Fruit fly (Drosophila melanogaster) whole organism, embryonic: ENCODE measurements around the gene flr.
A peak's percentile ranks its signal among the peaks of the same experiment; 100 is the strongest.

Source experiments
- BEAF-32 ChIP-seq: fragments of 200-800 bp; sonication (Bioruptor generic); optimal IDR thresholded peaks from 3 replicates; lab custom pipeline; 2017; ENCODE audit warnings: missing biosample characterization, missing genetic modification characterization, mild to moderate bottlenecking, moderate library complexity, missing genetic modification reagents
- Bdp1 ChIP-seq: fragments of 200-800 bp; sonication (Bioruptor generic); optimal IDR thresholded peaks from 3 replicates; lab custom pipeline; 2016; ENCODE audit warnings: missing biosample characterization, missing genetic modification characterization
- CG12104 ChIP-seq: fragments of 200-800 bp; sonication (Bioruptor generic); optimal IDR thresholded peaks from 3 replicates; lab custom pipeline; 2016; ENCODE audit warnings: missing biosample characterization, missing genetic modification characterization
- CG12155 ChIP-seq: fragments of 200-800 bp; sonication (Bioruptor generic); optimal IDR thresholded peaks from 3 replicates; lab custom pipeline; 2016; ENCODE audit warnings: missing biosample characterization, missing genetic modification characterization
- CG12659 ChIP-seq: fragments of 200-800 bp; sonication (Bioruptor generic); optimal IDR thresholded peaks from 3 replicates; lab custom pipeline; 2017; ENCODE audit warnings: mild to moderate bottlenecking, missing biosample characterization, missing genetic modification reagents, missing genetic modification characterization
- CG14965 ChIP-seq: fragments of 200-800 bp; sonication (Bioruptor generic); optimal IDR thresholded peaks from 2 replicates; lab custom pipeline; 2016; ENCODE audit warnings: missing biosample characterization, missing genetic modification characterization, borderline replicate concordance
- CG15696 ChIP-seq: fragments of 200-800 bp; sonication (Bioruptor generic); optimal IDR thresholded peaks from 2 replicates; lab custom pipeline; 2019; ENCODE audit warnings: missing biosample characterization, mild to moderate bottlenecking, missing genetic modification characterization, moderate library complexity
- CG16779 ChIP-seq: fragments of 200-800 bp; sonication (Bioruptor generic); IDR thresholded peaks from 2 replicates; pipeline ENCODE4 v1.3.6; 2022; ENCODE audit warnings: missing biosample characterization, missing genetic modification characterization
- CG17385 ChIP-seq: fragments of 200-800 bp; sonication (Bioruptor generic); optimal IDR thresholded peaks from 3 replicates; lab custom pipeline; 2018; ENCODE audit warnings: missing biosample characterization, mild to moderate bottlenecking, missing genetic modification characterization
- CG2129 ChIP-seq: fragments of 200-800 bp; sonication (Bioruptor generic); IDR thresholded peaks from 2 replicates; pipeline ENCODE4 v1.3.6; 2022; ENCODE audit warnings: missing biosample characterization, missing genetic modification characterization; ENCODE audit not compliant: partially characterized antibody
- CG2202 ChIP-seq: fragments of 200-800 bp; sonication (Bioruptor generic); optimal IDR thresholded peaks from 2 replicates; lab custom pipeline; 2018; ENCODE audit warnings: missing biosample characterization, mild to moderate bottlenecking, missing genetic modification characterization
- CG3281 ChIP-seq: fragments of 200-800 bp; sonication (Bioruptor generic); optimal IDR thresholded peaks from 3 replicates; lab custom pipeline; 2017; ENCODE audit warnings: missing biosample characterization, mild to moderate bottlenecking, missing genetic modification characterization
- CG3838 ChIP-seq: fragments of 200-800 bp; sonication (Bioruptor generic); optimal IDR thresholded peaks from 3 replicates; lab custom pipeline; 2016; ENCODE audit warnings: missing biosample characterization, missing genetic modification characterization
- CG3847 ChIP-seq: fragments of 200-800 bp; sonication (Bioruptor generic); IDR thresholded peaks from 2 replicates; pipeline ENCODE4 v1.3.6; 2022; ENCODE audit warnings: missing biosample characterization, missing genetic modification characterization
- CG4617 ChIP-seq: fragments of 200-800 bp; sonication (Bioruptor generic); optimal IDR thresholded peaks from 3 replicates; lab custom pipeline; 2016; ENCODE audit warnings: missing biosample characterization, missing genetic modification characterization, borderline replicate concordance
- CG7745 ChIP-seq: fragments of 200-800 bp; sonication (Bioruptor generic); optimal IDR thresholded peaks from 2 replicates; lab custom pipeline; 2018; ENCODE audit warnings: missing biosample characterization, mild to moderate bottlenecking, missing genetic modification characterization, moderate library complexity
- CG8359 ChIP-seq: fragments of 200-800 bp; sonication (Bioruptor generic); optimal IDR thresholded peaks from 2 replicates; lab custom pipeline; 2017; ENCODE audit warnings: missing biosample characterization, mild to moderate bottlenecking, missing genetic modification characterization, borderline replicate concordance
- CG8478 ChIP-seq: fragments of >200 bp; optimal IDR thresholded peaks from 2 replicates; lab custom pipeline; 2018
- Chrac-16 ChIP-seq: fragments of 200-800 bp; sonication (Bioruptor generic); optimal IDR thresholded peaks from 3 replicates; lab custom pipeline; 2016; ENCODE audit warnings: missing biosample characterization, missing genetic modification characterization
- Dbx ChIP-seq: fragments of 200-800 bp; sonication (Bioruptor generic); IDR thresholded peaks from 3 replicates; pipeline ENCODE4 v1.3.6; 2022; ENCODE audit warnings: missing biosample characterization, missing genetic modification characterization
- Dip3 ChIP-seq: fragments of 200-800 bp; sonication (Bioruptor generic); optimal IDR thresholded peaks from 3 replicates; lab custom pipeline; 2016; ENCODE audit warnings: missing biosample characterization, missing genetic modification characterization
- ERR ChIP-seq: fragments of 200-800 bp; sonication (Bioruptor generic); optimal IDR thresholded peaks from 2 replicates; lab custom pipeline; 2016; ENCODE audit warnings: missing biosample characterization, missing genetic modification characterization
- HHEX ChIP-seq: fragments of 200-800 bp; sonication (Bioruptor generic); optimal IDR thresholded peaks from 3 replicates; lab custom pipeline; 2017; ENCODE audit warnings: missing biosample characterization, mild to moderate bottlenecking, missing genetic modification characterization, missing genetic modification reagents
- HLH4C ChIP-seq: fragments of 200-800 bp; sonication (Bioruptor generic); IDR thresholded peaks from 3 replicates; pipeline ENCODE4 v1.3.6; 2022; ENCODE audit warnings: missing biosample characterization, missing genetic modification characterization; ENCODE audit not compliant: partially characterized antibody
- Hand ChIP-seq: fragments of 200-800 bp; sonication (Bioruptor generic); optimal IDR thresholded peaks from 2 replicates; lab custom pipeline; 2017; ENCODE audit warnings: mild to moderate bottlenecking, missing biosample characterization, missing genetic modification reagents, missing genetic modification characterization
- Jarid2 ChIP-seq: fragments of 200-800 bp; sonication (Bioruptor generic); optimal IDR thresholded peaks from 3 replicates; lab custom pipeline; 2017; ENCODE audit warnings: mild to moderate bottlenecking, missing biosample characterization, missing genetic modification reagents, missing genetic modification characterization
- Lhr ChIP-seq: fragments of 200-800 bp; sonication (Bioruptor generic); optimal IDR thresholded peaks from 3 replicates; lab custom pipeline; 2017; ENCODE audit warnings: mild to moderate bottlenecking, missing biosample characterization, missing genetic modification reagents, missing genetic modification characterization
- NK7.1 ChIP-seq: fragments of 200-800 bp; sonication (Bioruptor generic); optimal IDR thresholded peaks from 3 replicates; lab custom pipeline; 2016; ENCODE audit warnings: missing biosample characterization, missing genetic modification characterization
- Ptx1 ChIP-seq: fragments of 200-800 bp; sonication (Bioruptor generic); IDR thresholded peaks from 2 replicates; pipeline ENCODE4 v1.3.6; 2022; ENCODE audit warnings: missing biosample characterization, missing genetic modification characterization
- Sox100B ChIP-seq: fragments of 200-800 bp; sonication (Bioruptor generic); optimal IDR thresholded peaks from 3 replicates; lab custom pipeline; 2018; ENCODE audit warnings: missing biosample characterization, mild to moderate bottlenecking, missing genetic modification characterization
- TFAM ChIP-seq: fragments of 200-800 bp; sonication (Bioruptor generic); optimal IDR thresholded peaks from 2 replicates; lab custom pipeline; 2017; ENCODE audit warnings: missing biosample characterization, missing genetic modification characterization, inconsistent platforms
- chn ChIP-seq: fragments of 200-800 bp; sonication (Bioruptor generic); optimal IDR thresholded peaks from 2 replicates; lab custom pipeline; 2016; ENCODE audit warnings: missing biosample characterization, missing genetic modification characterization
- croc ChIP-seq: fragments of 200-800 bp; sonication (Bioruptor generic); conservative IDR thresholded peaks from 3 replicates; pipeline ENCODE4 v1.3.6; 2022; ENCODE audit warnings: missing biosample characterization, missing genetic modification characterization
- crol ChIP-seq: fragments of 200-800 bp; sonication (Bioruptor generic); IDR thresholded peaks from 2 replicates; pipeline ENCODE4 v1.3.6; 2022; ENCODE audit warnings: missing biosample characterization, missing genetic modification characterization
- ems ChIP-seq: fragments of 200-800 bp; sonication (Bioruptor generic); optimal IDR thresholded peaks from 3 replicates; lab custom pipeline; 2016; ENCODE audit warnings: missing biosample characterization, missing genetic modification characterization
- fu2 ChIP-seq: fragments of 200-800 bp; sonication (Bioruptor generic); optimal IDR thresholded peaks from 2 replicates; lab custom pipeline; 2016; ENCODE audit warnings: missing biosample characterization, missing genetic modification characterization
- ham ChIP-seq: fragments of 200-800 bp; sonication (Bioruptor generic); IDR thresholded peaks from 2 replicates; pipeline ENCODE4 v1.3.6; 2022; ENCODE audit warnings: missing biosample characterization, missing genetic modification characterization
- ind ChIP-seq: fragments of 200-800 bp; sonication (Bioruptor generic); optimal IDR thresholded peaks from 3 replicates; lab custom pipeline; 2016; ENCODE audit warnings: missing biosample characterization, missing genetic modification characterization
- lab ChIP-seq: fragments of 200-800 bp; sonication (Bioruptor generic); optimal IDR thresholded peaks from 3 replicates; lab custom pipeline; 2017; ENCODE audit warnings: missing biosample characterization, missing genetic modification characterization, mild to moderate bottlenecking, moderate library complexity, missing genetic modification reagents
- lov ChIP-seq, 2 experiments: fragments of 200-800 bp in 1 of 2; fragments of >200 bp in 1 of 2; sonication (Bioruptor generic) in 1 of 2; IDR thresholded peaks in 1 of 2; optimal IDR thresholded peaks in 1 of 2; 2 replicates in 1 of 2; 3 replicates in 1 of 2; pipeline versions ENCODE4 v1.3.6 to Lab custom; 2017 to 2022; ENCODE audit warnings: missing biosample characterization in 1 of 2, missing genetic modification characterization in 1 of 2
- mld ChIP-seq: fragments of 200-800 bp; sonication (Bioruptor generic); IDR thresholded peaks from 3 replicates; pipeline ENCODE4 v1.3.6; 2022; ENCODE audit warnings: missing biosample characterization, missing genetic modification characterization; ENCODE audit not compliant: partially characterized antibody
- nom ChIP-seq: fragments of 200-800 bp; sonication (Bioruptor generic); optimal IDR thresholded peaks from 2 replicates; lab custom pipeline; 2017; ENCODE audit warnings: missing biosample characterization, missing genetic modification characterization, mild to moderate bottlenecking, moderate library complexity, missing genetic modification reagents
- otp ChIP-seq: fragments of 200-800 bp; sonication (Bioruptor generic); IDR thresholded peaks from 3 replicates; pipeline ENCODE4, ENCODE4 v1.3.6; 2022; ENCODE audit warnings: missing biosample characterization, missing genetic modification characterization
- ro ChIP-seq: fragments of 200-800 bp; sonication (Bioruptor generic); IDR thresholded peaks from 2 replicates; pipeline ENCODE4 v1.3.6; 2022; ENCODE audit warnings: missing biosample characterization, missing genetic modification characterization
- slp2 ChIP-seq: fragments of 200-800 bp; sonication (Bioruptor generic); optimal IDR thresholded peaks from 2 replicates; lab custom pipeline; 2016; ENCODE audit warnings: missing biosample characterization, missing genetic modification characterization
- sug ChIP-seq: fragments of 200-800 bp; optimal IDR thresholded peaks from 2 replicates; lab custom pipeline; 2019; ENCODE audit warnings: missing biosample characterization, mild to moderate bottlenecking, missing genetic modification characterization, moderate library complexity
- toy ChIP-seq: fragments of 200-800 bp; sonication (Bioruptor generic); IDR thresholded peaks from 2 replicates; pipeline ENCODE4 v1.3.6; 2022; ENCODE audit warnings: missing biosample characterization, missing genetic modification characterization
- trem ChIP-seq: fragments of 200-800 bp; optimal IDR thresholded peaks from 3 replicates; lab custom pipeline; 2019; ENCODE audit warnings: missing biosample characterization, mild to moderate bottlenecking, missing genetic modification characterization, moderate library complexity
- trh ChIP-seq: fragments of 200-800 bp; sonication (Bioruptor generic); optimal IDR thresholded peaks from 2 replicates; lab custom pipeline; 2016; ENCODE audit warnings: missing biosample characterization, missing genetic modification characterization
- vfl ChIP-seq: fragments of 200-800 bp; sonication (Bioruptor generic); optimal IDR thresholded peaks from 2 replicates; lab custom pipeline; 2016; ENCODE audit warnings: missing biosample characterization, missing genetic modification characterization

The flr gene

DNA sequence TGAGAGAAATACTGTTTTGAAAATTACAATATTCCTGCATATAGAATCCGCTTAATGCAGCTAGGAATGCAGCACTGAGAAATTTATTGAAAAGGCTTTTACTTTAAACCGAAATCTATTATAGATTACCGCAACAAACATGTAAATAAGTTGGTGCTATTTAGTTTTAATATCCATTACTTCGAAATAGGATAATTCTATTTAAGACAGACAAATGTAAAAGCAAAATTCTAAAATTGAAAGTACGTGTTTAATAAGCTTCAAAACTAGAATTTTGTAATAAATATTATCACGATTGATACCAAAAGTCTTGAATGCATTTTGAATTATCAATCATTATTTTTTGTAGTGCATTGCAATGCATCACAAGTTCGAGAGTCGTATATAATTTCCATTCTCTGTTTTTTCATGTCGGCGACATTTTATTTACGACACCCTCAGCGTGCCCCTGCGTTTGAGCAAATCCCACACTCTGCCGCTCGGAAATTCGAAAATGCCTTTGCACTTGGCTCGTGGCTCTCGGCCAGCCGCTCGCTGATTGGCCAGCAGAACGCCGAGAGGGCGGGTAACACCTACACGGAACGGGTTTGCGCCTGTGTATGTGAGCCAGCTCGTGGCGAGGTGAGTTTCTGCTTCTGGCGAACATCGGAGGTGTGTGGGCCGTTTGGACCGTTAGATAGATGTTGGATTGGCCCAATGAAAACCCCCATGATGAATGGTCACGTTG is 9.3 kb upstream of the flr start (continued):
- TF ChIP-seq CG3281 (GFP tag; lab: Kevin White, UChicago) (no peak), Ptx1 (GFP tag; lab: Robert Waterston, UW) (no peak), NK7.1 (GFP tag; lab: Kevin White, UChicago) (no peak), CG4617 (GFP tag; lab: Kevin White, UChicago) (no peak), trem (tag; lab: Kevin White, UChicago) (peak; percentile 6), CG8478 (lab: Kevin White, UChicago) (no peak), CG3838 (GFP tag; lab: Kevin White, UChicago) (no peak), CG12659 (GFP tag; lab: Kevin White, UChicago) (no peak), TFAM (GFP tag; lab: Kevin White, UChicago) (no peak), lab (no peak), lov (optimal IDR thresholded peaks at IDR 0.05; lab: Kevin White, UChicago) (no peak), lov (GFP tag; IDR thresholded peaks at IDR 0.05; lab: Robert Waterston, UW) (no peak), Sox100B (GFP tag; lab: Kevin White, UChicago) (peak; percentile 49), otp (GFP tag; lab: Robert Waterston, UW) (no peak), croc (GFP tag; lab: Robert Waterston, UW) (no peak; the same call in 2 of the 3 replicates), slp2 (GFP tag; lab: Kevin White, UChicago) (peak; percentile 5), CG2129 (GFP tag; lab: Robert Waterston, UW) (no peak), ERR (no peak), toy (no peak), CG12104 (no peak), CG7745 (tag; lab: Kevin White, UChicago) (no peak), CG12155 (GFP tag; lab: Kevin White, UChicago) (no peak), CG15696 (peak; percentile 57), Dbx (GFP tag; lab: Robert Waterston, UW) (no peak), CG2202 (tag; lab: Kevin White, UChicago) (no peak), mld (no peak), Chrac-16 (GFP tag; lab: Kevin White, UChicago) (no peak), vfl (GFP tag; lab: Kevin White, UChicago) (no peak), chn (peak; percentile 2), ind (GFP tag; lab: Kevin White, UChicago) (no peak), ems (no peak), Jarid2 (GFP tag; lab: Kevin White, UChicago) (no peak), CG14965 (GFP tag; lab: Kevin White, UChicago) (no peak), nom (no peak), CG8359 (GFP tag; lab: Kevin White, UChicago) (no peak), sug (no peak), crol (no peak), CG3847 (GFP tag; lab: Robert Waterston, UW) (no peak), CG16779 (no peak), HHEX (GFP tag; lab: Kevin White, UChicago) (no peak), BEAF-32 (GFP tag; lab: Kevin White, UChicago) (no peak), fu2 (no peak), Bdp1 (no peak), ro (GFP tag; lab: Robert Waterston, UW) (no peak), Hand (GFP tag; lab: Kevin White, UChicago) (no peak), Lhr (GFP tag; lab: Kevin White, UChicago) (no peak), CG17385 (GFP tag; lab: Kevin White, UChicago) (no peak), Dip3 (no peak), ham (GFP tag; lab: Robert Waterston, UW) (no peak), HLH4C (GFP tag; lab: Robert Waterston, UW) (no peak), trh (GFP tag; lab: Kevin White, UChicago) (no peak)
